Worm (Caenorhabditis elegans): ENCODE results near the gene F07C6.6.

ce11 chrIV:12840348-12840747 lies 47.8 kb downstream of the F07C6.6 start:
- no peak for TF ChIP-seq F23B12.7 (tag; optimal IDR thresholded peaks at IDR 0.05; ENCODE audit: insufficient read depth)
- no peak for TF ChIP-seq F49E8.2 (tag; optimal IDR thresholded peaks at IDR 0.05; ENCODE audit: insufficient read depth)
- TF ChIP-seq xnd-1 (tag; optimal IDR thresholded peaks at IDR 0.05), result no peak
- no peak for TF ChIP-seq pha-4 (tag; optimal IDR thresholded peaks at IDR 0.05)
- TF ChIP-seq dox-1 (GFP tag; IDR thresholded peaks at IDR 0.05), result peak; percentile 28; the same call in 1 of the 2 replicates
- no peak for TF ChIP-seq lsy-27 (tag; optimal IDR thresholded peaks at IDR 0.05; ENCODE audit: borderline replicate concordance, insufficient read depth)
- TF ChIP-seq dpl-1 (GFP tag; optimal IDR thresholded peaks at IDR 0.05), result no peak
